Worm (Caenorhabditis elegans) whole organism, early embryonic: ENCODE results near the gene Y9C9A.5.

Experiments used
- B0310.2 ChIP-seq: sonication (generic microtip); optimal IDR thresholded peaks from 2 replicates; lab custom pipeline; 2016; ENCODE audit warnings: mild to moderate bottlenecking, missing genetic modification characterization, missing compliant biosample characterization
- F13C5.2 ChIP-seq: sonication (generic microtip); optimal IDR thresholded peaks from 2 replicates; lab custom pipeline; 2017; ENCODE audit warnings: mild to moderate bottlenecking, missing genetic modification characterization, inconsistent platforms, missing compliant biosample characterization
- aly-1 ChIP-seq: sonication (generic microtip); optimal IDR thresholded peaks from 2 replicates; lab custom pipeline; 2016; ENCODE audit warnings: missing genetic modification characterization, missing compliant biosample characterization
- ama-1 ChIP-seq: fragments of 150-350 bp; optimal IDR thresholded peaks from 2 replicates; lab custom pipeline; 2014
- ceh-13 ChIP-seq: fragments of 200-800 bp; sonication (Bioruptor generic); optimal IDR thresholded peaks from 2 replicates; lab custom pipeline; 2018; ENCODE audit warnings: mild to moderate bottlenecking, missing genetic modification characterization, missing compliant biosample characterization
- ceh-36 ChIP-seq: sonication (generic microtip); optimal IDR thresholded peaks from 2 replicates; lab custom pipeline; 2016; ENCODE audit warnings: missing genetic modification characterization, inconsistent platforms, missing compliant biosample characterization
- ets-7 ChIP-seq: sonication (generic microtip); optimal IDR thresholded peaks from 2 replicates; lab custom pipeline; 2016; ENCODE audit warnings: missing genotype, missing genetic modification characterization, missing compliant biosample characterization
- flt-1 ChIP-seq: fragments of 200-800 bp; sonication (Bioruptor generic); IDR thresholded peaks from 2 replicates; pipeline ENCODE4 v1.3.6; 2022; ENCODE audit warnings: missing genetic modification characterization, missing compliant biosample characterization
- hmbx-1 ChIP-seq: sonication (generic microtip); optimal IDR thresholded peaks from 2 replicates; lab custom pipeline; 2016; ENCODE audit warnings: mild to moderate bottlenecking, missing genetic modification characterization, missing compliant biosample characterization
- hmg-4 ChIP-seq: fragments of 200-800 bp; sonication (Bioruptor generic); optimal IDR thresholded peaks from 2 replicates; lab custom pipeline; 2018; ENCODE audit warnings: mild to moderate bottlenecking, missing genetic modification characterization, missing compliant biosample characterization
- hnd-1 ChIP-seq: sonication (generic microtip); optimal IDR thresholded peaks from 2 replicates; lab custom pipeline; 2016; ENCODE audit warnings: missing genetic modification characterization, missing compliant biosample characterization
- pes-1 ChIP-seq: fragments of 200-800 bp; sonication (Bioruptor generic); IDR thresholded peaks from 2 replicates; pipeline ENCODE4 v1.3.6; 2022; ENCODE audit warnings: missing genetic modification reagents, missing genetic modification characterization, missing compliant biosample characterization
- scrt-1 ChIP-seq: fragments of 200-800 bp; sonication (Bioruptor generic); IDR thresholded peaks from 2 replicates; pipeline ENCODE4 v1.3.6; 2022; ENCODE audit warnings: missing genetic modification characterization, missing compliant biosample characterization
- sea-1 ChIP-seq: fragments of 200-800 bp; sonication (Bioruptor generic); conservative IDR thresholded peaks from 2 replicates; pipeline ENCODE4 v1.3.6; 2022; ENCODE audit warnings: missing genetic modification characterization, missing compliant biosample characterization
- tbx-11 ChIP-seq: fragments of 200-800 bp; sonication (Bioruptor generic); IDR thresholded peaks from 2 replicates; pipeline ENCODE4 v1.3.6; 2022; ENCODE audit warnings: missing genetic modification characterization, missing compliant biosample characterization
- tbx-37 ChIP-seq: fragments of 200-800 bp; sonication (Bioruptor generic); conservative IDR thresholded peaks from 2 replicates; pipeline ENCODE4 v1.3.6; 2022; ENCODE audit warnings: missing genetic modification reagents, missing genetic modification characterization, missing compliant biosample characterization
- tra-4 ChIP-seq: sonication (generic microtip); optimal IDR thresholded peaks from 2 replicates; lab custom pipeline; 2017; ENCODE audit warnings: missing genetic modification characterization, missing compliant biosample characterization

Gene Y9C9A.5

DNA sequence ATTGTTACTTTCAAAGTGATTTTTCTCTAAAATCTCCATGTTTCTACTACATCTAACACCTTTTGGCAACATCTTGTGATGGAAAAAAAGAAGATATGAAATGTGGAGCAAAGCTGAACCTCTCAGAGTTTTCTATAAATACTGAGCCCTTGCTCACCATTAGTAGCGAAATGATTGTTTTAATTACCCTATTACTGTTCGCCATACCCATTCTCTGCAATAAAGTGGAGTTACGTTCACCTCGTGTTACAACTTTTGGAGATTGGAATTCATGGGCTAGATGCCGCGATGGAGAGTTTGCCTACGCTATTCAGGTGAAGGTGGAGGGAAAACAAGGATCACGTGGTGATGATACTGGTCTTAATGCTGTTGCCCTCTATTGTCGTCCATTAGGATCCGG lies 22.1 kb downstream of the Y9C9A.5 start, which contains the start of gene txt-3:
Gene txt-3, plus strand, starts transcription at position 125 of the 400 bp plus-strand sequence.
- TF ChIP-seq pes-1 (GFP tag; lab: Robert Waterston, UW) (no peak), ama-1 (lab: Kevin White, UChicago) (no peak), tra-4 (tag; lab: Kevin White, UChicago) (no peak), tbx-37 (no peak), sea-1 (GFP tag; lab: Robert Waterston, UW) (no peak), flt-1 (no peak), B0310.2 (no peak), tbx-11 (GFP tag; lab: Robert Waterston, UW) (no peak), scrt-1 (GFP tag; lab: Robert Waterston, UW) (no peak), hmg-4 (GFP tag; lab: Kevin White, UChicago) (no peak), F13C5.2 (no peak), ceh-13 (GFP tag; lab: Kevin White, UChicago) (no peak), ceh-36 (no peak), aly-1 (tag; lab: Kevin White, UChicago) (no peak), hnd-1 (tag; lab: Kevin White, UChicago) (no peak), ets-7 (tag; lab: Kevin White, UChicago) (no peak), hmbx-1 (tag; lab: Kevin White, UChicago) (no peak)

DNA sequence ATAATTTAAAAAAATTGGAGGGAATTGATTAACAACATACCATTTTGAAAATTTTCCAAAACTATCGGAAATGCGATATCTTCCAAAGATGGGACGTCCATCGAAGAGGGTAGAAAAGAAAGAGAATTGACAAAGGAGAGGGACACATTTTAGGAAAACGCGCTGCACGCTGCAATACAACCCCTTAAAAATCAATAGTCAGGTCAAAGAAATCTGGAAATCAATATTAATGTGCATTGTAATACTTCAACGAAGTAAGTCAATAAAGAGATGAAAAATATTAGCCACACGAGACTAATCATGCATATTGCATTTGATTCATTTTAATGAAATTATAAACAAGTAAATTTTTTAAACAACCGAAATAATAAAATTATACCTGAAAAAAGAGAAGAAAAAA lies 27.6 kb downstream of the Y9C9A.5 start, which contains the start of gene Y9C9A.13:
Gene Y9C9A.13, minus strand, starts transcription at position 101 of the 400 bp plus-strand sequence.
- no peak for TF ChIP-seq tra-4 (tag; lab: Kevin White, UChicago)
- no peak for TF ChIP-seq aly-1 (tag; lab: Kevin White, UChicago)
- TF ChIP-seq ceh-36: no peak
- no peak for TF ChIP-seq tbx-11 (GFP tag; lab: Robert Waterston, UW)
- TF ChIP-seq ets-7 (tag; lab: Kevin White, UChicago): no peak
- no peak for TF ChIP-seq hnd-1 (tag; lab: Kevin White, UChicago)
- TF ChIP-seq tbx-37: no peak
- no peak for TF ChIP-seq ama-1 (lab: Kevin White, UChicago)
- TF ChIP-seq sea-1 (GFP tag; lab: Robert Waterston, UW): no peak
- no peak for TF ChIP-seq hmbx-1 (tag; lab: Kevin White, UChicago)
- no peak for TF ChIP-seq flt-1
- TF ChIP-seq B0310.2: no peak
- TF ChIP-seq hmg-4 (GFP tag; lab: Kevin White, UChicago): no peak
- no peak for TF ChIP-seq ceh-13 (GFP tag; lab: Kevin White, UChicago)
- TF ChIP-seq F13C5.2: no peak
- TF ChIP-seq pes-1 (GFP tag; lab: Robert Waterston, UW): no peak

DNA sequence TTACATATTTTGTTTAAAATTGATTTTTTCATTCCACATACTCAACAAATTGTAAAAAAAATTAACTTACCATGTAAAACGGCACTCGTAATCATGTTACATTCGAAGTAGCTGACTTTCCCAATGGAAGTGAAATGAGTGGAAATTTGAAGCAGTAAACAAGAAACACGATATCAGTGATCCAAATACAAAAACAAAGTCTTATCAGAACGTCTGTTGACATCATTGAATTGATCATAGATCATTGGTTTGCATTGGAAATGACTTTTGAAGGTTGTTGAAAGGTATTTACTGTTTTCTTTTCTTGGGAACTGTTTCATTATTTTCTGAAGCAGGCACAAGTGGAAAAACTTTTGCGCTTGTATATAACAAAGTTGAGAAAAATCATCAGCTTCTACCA lies 34.2 kb downstream of the Y9C9A.5 start, which contains the start of gene Y9C9A.16:
Gene Y9C9A.16, minus strand, starts transcription at position 131 of the 400 bp plus-strand sequence.
- no peak for TF ChIP-seq ets-7 (tag; lab: Kevin White, UChicago)
- no peak for TF ChIP-seq hnd-1 (tag; lab: Kevin White, UChicago)

DNA sequence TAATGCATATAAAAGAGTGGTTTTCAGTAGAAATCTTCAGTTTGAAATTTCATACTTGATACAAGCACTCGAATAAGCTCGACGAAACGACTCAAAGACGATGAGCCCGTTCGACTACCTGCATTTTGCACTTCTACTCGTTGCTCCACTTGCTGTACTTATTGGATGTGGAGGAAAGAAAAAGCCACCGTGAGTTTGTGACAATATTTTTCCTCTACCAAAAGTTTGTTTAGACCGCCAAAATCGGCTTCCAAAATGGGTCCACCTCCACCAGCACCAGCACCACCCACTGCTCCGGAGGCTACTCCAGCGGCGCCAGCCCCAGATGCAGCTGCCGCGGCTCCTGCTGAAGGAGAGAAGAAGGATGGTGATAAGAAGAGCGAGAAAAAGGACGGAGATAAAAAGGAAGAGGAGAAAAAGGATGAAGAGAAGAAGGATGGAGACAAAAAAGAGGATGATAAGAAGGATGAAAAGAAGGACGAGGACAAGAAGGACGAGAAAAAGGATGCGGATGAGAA lies 35.5 kb downstream of the Y9C9A.5 start, which contains the start of gene E03H12.5:
Gene E03H12.5, plus strand, starts transcription at position 51 of the 518 bp plus-strand sequence.
- TF ChIP-seq ceh-36: no peak
- TF ChIP-seq ets-7 (tag; lab: Kevin White, UChicago): no peak
- no peak for TF ChIP-seq flt-1
- TF ChIP-seq tra-4 (tag; lab: Kevin White, UChicago): no peak
- no peak for TF ChIP-seq tbx-37

DNA sequence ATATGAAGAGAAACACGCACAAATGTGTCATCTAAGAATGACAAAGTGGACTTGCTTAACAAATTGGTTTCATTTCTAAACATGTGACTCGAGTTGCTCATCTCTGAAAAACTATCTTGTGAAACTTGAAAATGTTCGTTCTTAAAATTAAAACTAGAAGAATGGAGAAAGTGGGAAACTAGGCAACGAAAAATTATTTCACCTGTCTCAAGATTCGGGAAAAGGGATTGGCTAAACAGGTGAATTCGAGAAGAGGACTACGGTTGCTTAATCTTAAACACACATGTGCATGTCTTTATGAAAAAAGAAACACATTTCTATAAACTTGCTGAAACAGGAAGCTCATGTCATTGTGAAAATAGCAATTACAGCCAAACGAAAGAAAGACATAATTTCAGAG lies 39.2 kb downstream of the Y9C9A.5 start, which contains the start of gene srz-24:
Gene srz-24, minus strand, starts transcription at position 101 of the 400 bp plus-strand sequence.
- TF ChIP-seq hnd-1 (tag; lab: Kevin White, UChicago) (no peak), flt-1 (no peak)

DNA sequence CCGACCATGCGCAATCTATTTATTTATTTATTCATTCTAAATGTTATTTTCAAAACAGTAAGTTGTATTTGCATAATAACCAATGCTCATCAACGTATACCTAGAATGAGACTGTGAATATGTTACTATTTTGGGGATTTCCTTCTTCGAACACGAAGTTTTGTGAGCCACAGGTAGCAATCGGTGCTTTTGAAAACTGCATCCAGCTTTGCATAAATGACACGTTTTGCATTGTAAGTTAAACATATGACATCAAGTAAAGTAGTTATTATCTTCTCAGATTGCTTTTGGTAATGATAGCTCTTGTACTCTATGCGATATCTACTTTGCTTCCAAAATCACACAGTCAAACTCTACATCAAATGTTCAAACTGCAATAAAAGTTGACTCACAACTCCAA lies 40.7 kb downstream of the Y9C9A.5 start, which contains the start of gene E03H12.4:
Gene E03H12.4, plus strand, starts transcription at position 120 of the 400 bp plus-strand sequence.
- no peak for TF ChIP-seq scrt-1 (GFP tag; lab: Robert Waterston, UW)
- TF ChIP-seq tbx-37: no peak
- no peak for TF ChIP-seq ets-7 (tag; lab: Kevin White, UChicago)
- no peak for TF ChIP-seq aly-1 (tag; lab: Kevin White, UChicago)
- no peak for TF ChIP-seq ceh-13 (GFP tag; lab: Kevin White, UChicago)
- TF ChIP-seq ceh-36: no peak
- no peak for TF ChIP-seq hmg-4 (GFP tag; lab: Kevin White, UChicago)

DNA sequence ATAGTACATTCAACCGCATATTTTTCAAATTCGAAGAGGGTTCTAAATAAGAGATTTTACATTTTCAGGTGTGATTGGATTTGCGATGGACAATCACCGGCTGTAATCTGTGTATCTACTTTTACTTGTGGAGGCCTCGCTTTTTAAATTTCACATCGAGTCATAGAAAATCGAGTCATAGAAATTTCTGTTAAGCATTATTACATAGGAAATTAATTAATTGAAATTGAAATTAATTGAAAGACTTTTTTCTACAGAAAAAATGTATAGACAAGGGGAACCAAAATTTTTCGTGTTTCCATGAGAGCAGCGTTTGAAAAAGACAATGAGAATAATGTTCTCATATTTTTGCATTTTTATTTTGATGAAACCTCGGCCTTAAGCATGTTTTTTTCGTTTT lies 42.0 kb downstream of the Y9C9A.5 start, which contains the start of gene clec-176:
Gene clec-176, plus strand, starts transcription at position 301 of the 400 bp plus-strand sequence.
- TF ChIP-seq sea-1 (GFP tag; lab: Robert Waterston, UW) (no peak), tbx-37 (no peak), ets-7 (tag; lab: Kevin White, UChicago) (no peak), aly-1 (tag; lab: Kevin White, UChicago) (no peak), tbx-11 (GFP tag; lab: Robert Waterston, UW) (no peak), hmg-4 (GFP tag; lab: Kevin White, UChicago) (no peak), ceh-13 (GFP tag; lab: Kevin White, UChicago) (no peak), hnd-1 (tag; lab: Kevin White, UChicago) (no peak), F13C5.2 (no peak)

DNA sequence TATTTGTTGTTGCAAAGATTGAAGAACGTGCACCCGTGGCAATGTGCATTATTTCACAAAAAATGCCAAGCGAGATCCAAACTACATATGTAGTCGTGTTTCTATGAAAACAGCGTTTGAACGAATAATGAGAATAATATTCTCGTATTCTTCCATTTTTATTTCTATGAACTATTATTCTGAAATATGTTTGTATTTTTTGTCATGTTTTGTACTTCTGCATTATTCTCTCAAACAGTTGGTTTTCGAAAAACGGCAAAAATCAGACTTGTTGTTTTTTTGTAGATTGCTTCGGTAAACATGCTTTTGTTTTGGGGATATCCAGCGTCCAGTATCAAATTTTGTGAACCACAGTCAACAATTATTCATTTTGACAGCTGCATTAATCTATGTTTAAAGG lies 44.5 kb downstream of the Y9C9A.5 start, which contains the start of gene clec-177:
Gene clec-177, plus strand, starts transcription at position 301 of the 400 bp plus-strand sequence.
- TF ChIP-seq ets-7 (tag; lab: Kevin White, UChicago) (no peak), flt-1 (no peak), ceh-36 (no peak), sea-1 (GFP tag; lab: Robert Waterston, UW) (no peak), B0310.2 (no peak), tbx-37 (no peak), pes-1 (GFP tag; lab: Robert Waterston, UW) (no peak), hnd-1 (tag; lab: Kevin White, UChicago) (no peak), scrt-1 (GFP tag; lab: Robert Waterston, UW) (no peak)
